Worm (Caenorhabditis elegans) whole organism, midembryonic: ENCODE data around the gene F29C12.6.

Source experiments
- T22C8.4 ChIP-seq: fragments of 200-800 bp; sonication (Bioruptor generic); IDR thresholded peaks from 2 replicates; pipeline ENCODE4 v1.3.6; 2022; ENCODE audit warnings: missing genetic modification characterization, missing compliant biosample characterization
- cog-1 ChIP-seq: sonication (generic microtip); optimal IDR thresholded peaks from 2 replicates; lab custom pipeline; 2016; ENCODE audit warnings: missing genetic modification characterization, missing compliant biosample characterization
- flt-1 ChIP-seq: fragments of 200-800 bp; sonication (Bioruptor generic); IDR thresholded peaks from 2 replicates; pipeline ENCODE4 v1.3.6; 2022; ENCODE audit warnings: missing genetic modification characterization, missing compliant biosample characterization
- klf-2 ChIP-seq: fragments of 200-800 bp; sonication (Bioruptor generic); conservative IDR thresholded peaks from 2 replicates; pipeline ENCODE4 v1.3.6; 2022; ENCODE audit warnings: missing genetic modification reagents, missing genetic modification characterization, missing compliant biosample characterization
- med-1 ChIP-seq: sonication (generic microtip); optimal IDR thresholded peaks from 2 replicates; lab custom pipeline; 2017; ENCODE audit warnings: missing genetic modification characterization, mild to moderate bottlenecking, missing compliant biosample characterization, antibody characterized with exemption, missing genetic modification reagents; ENCODE audit not compliant: insufficient read depth
- ref-1 ChIP-seq: fragments of 200-800 bp; sonication (Bioruptor generic); conservative IDR thresholded peaks from 2 replicates; pipeline ENCODE4 v1.3.6; 2022; ENCODE audit warnings: missing genetic modification reagents, missing genetic modification characterization, missing compliant biosample characterization
- tab-1 ChIP-seq: fragments of 200-800 bp; sonication (Bioruptor generic); IDR thresholded peaks from 2 replicates; pipeline ENCODE4 v1.3.6; 2022; ENCODE audit warnings: missing genetic modification characterization, missing compliant biosample characterization
- ztf-23 ChIP-seq: fragments of 200-800 bp; sonication (Bioruptor generic); IDR thresholded peaks from 2 replicates; pipeline ENCODE4 v1.3.6; 2022; ENCODE audit warnings: missing genetic modification reagents, missing genetic modification characterization, missing compliant biosample characterization
- ztf-29 ChIP-seq: fragments of 200-800 bp; sonication (Bioruptor generic); IDR thresholded peaks from 2 replicates; pipeline ENCODE4 v1.3.6; 2022; ENCODE audit warnings: missing genetic modification reagents, missing genetic modification characterization, missing compliant biosample characterization

F29C12.6 gene

DNA sequence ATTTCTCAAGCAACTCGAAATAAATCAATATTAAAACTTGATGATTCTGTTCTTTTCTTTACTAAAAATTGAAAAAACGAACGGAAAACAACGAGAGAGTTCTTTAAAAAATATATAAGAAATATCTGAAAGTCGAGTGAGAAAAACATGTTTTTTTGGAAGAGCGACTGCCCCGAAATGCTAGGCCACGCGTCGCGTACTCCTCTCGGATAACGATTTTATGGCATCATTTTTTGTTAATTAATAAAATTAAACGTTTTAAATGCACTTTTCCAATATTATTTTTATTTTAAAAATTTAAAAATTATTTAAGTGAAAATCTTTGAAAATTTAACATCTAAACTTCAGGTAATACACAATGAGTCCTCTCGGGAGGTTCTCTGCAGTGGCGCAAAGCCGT is 12.6 kb upstream of the F29C12.6 start, which contains the start of gene gfm-1:
TSS of gene gfm-1 (plus strand) at position 349 of the 400 bp plus-strand sequence.
- TF ChIP-seq cog-1 (tag; lab: Kevin White, UChicago) = peak; percentile 53
- peak; percentile 67 for TF ChIP-seq flt-1 (GFP tag; lab: Robert Waterston, UW)
- TF ChIP-seq ztf-29 (GFP tag; lab: Robert Waterston, UW) = no peak
- no peak for TF ChIP-seq med-1
- no peak for TF ChIP-seq klf-2 (GFP tag; lab: Robert Waterston, UW)
- no peak for TF ChIP-seq T22C8.4 (GFP tag; lab: Robert Waterston, UW)
- no peak for TF ChIP-seq ref-1 (GFP tag; lab: Robert Waterston, UW)
- TF ChIP-seq ztf-23 = peak; percentile 71
- no peak for TF ChIP-seq tab-1 (GFP tag; lab: Robert Waterston, UW)

DNA sequence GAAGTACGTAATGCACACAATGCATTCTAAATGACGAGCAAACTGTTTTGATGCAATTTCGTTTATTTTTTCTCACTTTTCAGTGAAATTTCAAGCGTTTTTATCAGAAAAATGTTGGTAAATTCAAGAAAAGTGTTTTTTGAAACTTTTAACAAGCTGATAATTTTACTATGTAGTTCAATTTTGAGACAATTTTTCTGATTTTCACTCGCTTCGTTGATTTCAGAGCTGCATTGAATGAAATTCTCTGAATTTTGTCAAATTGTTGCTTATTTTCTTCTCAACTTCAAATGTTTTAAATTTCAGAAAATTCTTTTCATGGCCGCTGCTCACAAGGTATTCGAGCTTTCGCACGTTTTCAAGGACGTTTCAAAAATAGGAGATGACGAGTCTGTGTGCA is 7.0 kb upstream of the F29C12.6 start, which contains the start of gene bath-45:
TSS of gene bath-45 (plus strand) at position 301 of the 400 bp plus-strand sequence.
- TF ChIP-seq ref-1 (GFP tag; lab: Robert Waterston, UW) (no peak), ztf-23 (no peak), klf-2 (GFP tag; lab: Robert Waterston, UW) (no peak), tab-1 (GFP tag; lab: Robert Waterston, UW) (no peak), med-1 (no peak), cog-1 (tag; lab: Kevin White, UChicago) (no peak), ztf-29 (GFP tag; lab: Robert Waterston, UW) (no peak), flt-1 (GFP tag; lab: Robert Waterston, UW) (no peak), T22C8.4 (GFP tag; lab: Robert Waterston, UW) (no peak)

DNA sequence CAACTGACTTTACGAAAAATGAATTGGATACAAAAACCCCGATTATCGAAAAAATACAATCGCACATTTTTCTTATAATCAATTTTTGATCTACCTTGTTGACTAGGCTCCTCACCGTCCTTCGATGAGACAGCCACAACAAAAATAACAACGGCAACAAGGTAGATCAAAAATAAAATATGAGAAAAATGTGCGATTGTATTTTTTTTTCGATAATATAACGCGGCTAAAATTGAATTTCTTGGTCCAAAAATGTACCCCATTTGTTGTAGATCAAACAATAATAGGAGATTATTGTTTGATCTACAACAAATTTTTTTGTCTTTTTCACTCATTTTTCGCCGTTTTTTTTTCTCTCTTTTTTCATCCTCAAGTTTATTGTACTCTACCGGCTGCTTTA is 874 bp downstream of the F29C12.6 start:
- no peak for TF ChIP-seq T22C8.4 (GFP tag; lab: Robert Waterston, UW)
- no peak for TF ChIP-seq klf-2 (GFP tag; lab: Robert Waterston, UW)
- TF ChIP-seq ref-1 (GFP tag; lab: Robert Waterston, UW) = no peak
- TF ChIP-seq cog-1 (tag; lab: Kevin White, UChicago) = no peak
- TF ChIP-seq tab-1 (GFP tag; lab: Robert Waterston, UW) = no peak
- TF ChIP-seq flt-1 (GFP tag; lab: Robert Waterston, UW) = no peak
- no peak for TF ChIP-seq med-1
- no peak for TF ChIP-seq ztf-29 (GFP tag; lab: Robert Waterston, UW)
- no peak for TF ChIP-seq ztf-23

DNA sequence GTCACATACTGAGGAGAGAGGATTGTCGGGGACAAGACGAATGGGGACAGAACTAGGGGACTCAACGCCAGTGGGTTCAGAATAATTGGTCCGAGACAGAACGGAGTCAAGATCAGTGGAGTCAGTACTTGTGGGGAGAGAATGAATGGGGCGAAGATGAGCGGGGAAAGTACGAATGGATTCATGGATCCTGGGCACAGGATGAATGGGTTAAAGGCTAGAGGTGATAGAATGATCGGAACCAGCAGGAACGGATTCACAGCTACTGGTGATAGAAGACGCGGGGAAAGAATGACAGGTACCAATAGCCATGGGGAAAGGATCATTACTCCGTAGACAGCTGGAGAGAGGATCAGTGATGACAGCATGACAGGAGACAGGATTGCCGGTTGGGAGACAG is 9.9 kb downstream of the F29C12.6 start:
- TF ChIP-seq ztf-29 (GFP tag; lab: Robert Waterston, UW) = no peak
- no peak for TF ChIP-seq ref-1 (GFP tag; lab: Robert Waterston, UW)
- TF ChIP-seq klf-2 (GFP tag; lab: Robert Waterston, UW) = no peak
- no peak for TF ChIP-seq med-1
- TF ChIP-seq flt-1 (GFP tag; lab: Robert Waterston, UW) = no peak
- TF ChIP-seq cog-1 (tag; lab: Kevin White, UChicago) = no peak
- no peak for TF ChIP-seq tab-1 (GFP tag; lab: Robert Waterston, UW)
- TF ChIP-seq T22C8.4 (GFP tag; lab: Robert Waterston, UW) = no peak
- no peak for TF ChIP-seq ztf-23

DNA sequence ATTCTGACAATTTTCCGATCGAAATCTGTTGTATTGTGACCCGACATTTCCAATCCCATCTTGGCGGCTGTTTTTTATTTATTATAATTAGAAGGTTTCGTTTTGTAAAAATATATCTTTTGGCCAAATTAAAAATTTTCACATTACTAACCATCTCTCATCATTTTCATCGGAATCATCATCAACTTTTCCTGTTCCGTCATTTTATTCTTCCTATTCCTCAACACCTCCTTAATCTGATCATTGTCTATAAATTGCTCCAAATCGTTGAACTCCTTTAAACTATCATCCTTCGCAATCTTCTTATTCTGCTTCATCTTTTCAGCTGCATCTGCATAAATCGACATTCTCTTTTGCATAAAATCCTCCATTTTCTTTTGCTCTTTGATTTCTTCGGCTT is 12.7 kb downstream of the F29C12.6 start:
- TF ChIP-seq tab-1 (GFP tag; lab: Robert Waterston, UW) (no peak), ztf-29 (GFP tag; lab: Robert Waterston, UW) (no peak), cog-1 (tag; lab: Kevin White, UChicago) (no peak), med-1 (no peak), T22C8.4 (GFP tag; lab: Robert Waterston, UW) (no peak), ztf-23 (no peak), ref-1 (GFP tag; lab: Robert Waterston, UW) (no peak), klf-2 (GFP tag; lab: Robert Waterston, UW) (no peak), flt-1 (GFP tag; lab: Robert Waterston, UW) (no peak)

DNA sequence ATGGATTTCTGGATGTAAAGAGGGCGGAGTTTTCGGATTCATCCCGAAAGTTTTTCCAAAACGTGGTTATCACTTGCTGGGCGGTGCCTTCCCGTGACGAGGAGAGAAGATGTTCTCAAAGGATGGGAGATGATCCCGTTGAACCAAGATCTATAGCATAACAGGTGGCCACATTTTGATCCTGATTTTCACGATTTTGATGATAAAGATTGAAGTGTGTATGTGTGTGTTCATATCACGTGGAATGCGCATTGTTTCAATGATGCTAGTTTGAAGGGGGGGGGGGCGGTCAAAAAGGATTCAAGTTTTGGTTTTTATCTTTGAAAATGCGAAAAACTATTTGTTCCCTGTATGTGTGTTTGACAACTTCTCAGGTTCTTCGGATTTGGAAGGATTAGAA is 15.5 kb downstream of the F29C12.6 start, which contains the start of gene mltn-1:
TSS of gene mltn-1 (minus strand) at position 22 of the 400 bp plus-strand sequence.
- TF ChIP-seq ztf-29 (GFP tag; lab: Robert Waterston, UW) (no peak), ztf-23 (no peak), klf-2 (GFP tag; lab: Robert Waterston, UW) (no peak), tab-1 (GFP tag; lab: Robert Waterston, UW) (no peak), med-1 (no peak), ref-1 (GFP tag; lab: Robert Waterston, UW) (no peak), T22C8.4 (GFP tag; lab: Robert Waterston, UW) (no peak), cog-1 (tag; lab: Kevin White, UChicago) (no peak), flt-1 (GFP tag; lab: Robert Waterston, UW) (no peak)

DNA sequence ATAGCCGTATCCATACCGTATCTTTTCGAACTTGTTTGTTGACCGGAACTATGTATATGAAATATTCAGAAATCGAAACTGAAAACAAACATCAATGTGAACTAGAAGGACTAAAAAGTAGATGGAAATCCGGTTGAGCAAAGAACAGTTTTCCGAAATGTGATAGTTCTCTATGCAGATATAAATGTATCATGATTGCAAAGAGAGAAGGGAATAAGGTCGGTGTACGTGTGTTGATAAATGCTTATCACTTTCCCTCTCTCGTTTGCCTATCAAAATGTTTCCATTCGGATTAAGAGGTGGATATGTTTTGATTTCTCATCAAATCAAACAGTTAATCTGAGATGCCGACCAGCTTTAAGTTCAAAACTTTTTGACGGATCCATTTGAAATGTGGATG is 18.5 kb downstream of the F29C12.6 start:
- TF ChIP-seq ztf-23 = no peak
- no peak for TF ChIP-seq klf-2 (GFP tag; lab: Robert Waterston, UW)

DNA sequence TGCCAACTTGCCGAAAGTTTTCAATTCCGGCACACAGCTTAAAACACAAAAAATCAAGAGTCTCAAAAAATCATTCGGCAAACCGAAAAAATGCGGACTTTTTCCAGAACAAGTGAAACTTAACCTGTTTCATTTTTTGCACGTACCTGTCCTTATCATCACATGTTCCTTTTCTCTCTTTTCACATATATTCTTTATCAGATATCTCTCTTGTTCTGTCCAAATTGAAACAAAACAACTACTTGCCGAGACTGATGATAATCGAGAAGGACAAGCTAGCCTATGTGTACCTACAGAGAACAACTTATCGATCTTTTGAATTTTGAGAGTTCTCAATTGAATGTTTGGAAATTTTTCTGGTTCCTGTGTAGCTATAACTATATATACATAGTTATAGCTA is 20.3 kb downstream of the F29C12.6 start:
- TF ChIP-seq tab-1 (GFP tag; lab: Robert Waterston, UW) (no peak), T22C8.4 (GFP tag; lab: Robert Waterston, UW) (no peak), flt-1 (GFP tag; lab: Robert Waterston, UW) (no peak), klf-2 (GFP tag; lab: Robert Waterston, UW) (no peak), med-1 (no peak), ztf-29 (GFP tag; lab: Robert Waterston, UW) (no peak)

DNA sequence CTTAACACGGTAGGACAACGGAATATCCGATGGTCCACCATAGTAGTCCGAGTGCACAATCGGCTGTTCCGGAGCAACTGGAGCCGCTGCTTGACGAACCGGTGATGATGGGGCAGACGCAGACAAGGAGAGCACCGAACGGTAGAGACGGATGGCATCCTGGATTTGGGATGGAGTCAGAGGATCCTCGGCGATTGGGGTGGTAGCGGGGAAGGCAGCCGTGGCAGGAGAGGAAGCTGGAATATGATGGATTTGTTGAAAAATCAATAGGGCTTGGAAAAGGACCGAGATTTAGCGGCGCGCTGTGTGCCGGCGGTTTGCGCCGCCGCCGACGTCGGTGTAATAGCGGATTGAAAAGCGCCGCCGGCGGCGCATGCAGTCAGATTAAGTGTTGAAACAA is 22.7 kb downstream of the F29C12.6 start:
- no peak for TF ChIP-seq ztf-23
- TF ChIP-seq cog-1 (tag; lab: Kevin White, UChicago) = no peak
- no peak for TF ChIP-seq T22C8.4 (GFP tag; lab: Robert Waterston, UW)
- TF ChIP-seq klf-2 (GFP tag; lab: Robert Waterston, UW) = no peak
- TF ChIP-seq med-1 = no peak
- TF ChIP-seq ztf-29 (GFP tag; lab: Robert Waterston, UW) = no peak
- no peak for TF ChIP-seq flt-1 (GFP tag; lab: Robert Waterston, UW)
- TF ChIP-seq tab-1 (GFP tag; lab: Robert Waterston, UW) = no peak
- no peak for TF ChIP-seq ref-1 (GFP tag; lab: Robert Waterston, UW)

DNA sequence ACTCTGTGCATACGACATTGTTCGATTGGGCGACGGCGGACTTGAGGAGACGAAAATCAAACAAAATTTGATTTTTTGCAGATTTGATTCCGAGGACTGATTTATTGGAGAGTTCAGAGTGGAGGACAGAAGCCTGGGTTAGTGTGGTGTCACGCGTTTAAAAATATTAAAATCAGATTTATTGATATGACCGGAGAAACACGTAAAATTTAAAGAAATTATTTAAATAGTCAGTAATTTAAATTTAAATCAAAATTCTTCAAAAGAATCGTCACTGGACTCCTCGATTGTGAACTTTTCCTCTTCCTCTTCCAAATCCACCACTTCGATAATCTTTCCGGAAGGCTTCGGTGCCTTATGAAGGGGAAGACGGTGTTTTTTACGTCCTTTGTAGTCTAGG is 23.6 kb downstream of the F29C12.6 start, which contains the start of gene spe-18:
TSS of gene spe-18 (minus strand) at position 101 of the 400 bp plus-strand sequence.
- TF ChIP-seq med-1 (no peak), ztf-29 (GFP tag; lab: Robert Waterston, UW) (no peak), tab-1 (GFP tag; lab: Robert Waterston, UW) (no peak), ref-1 (GFP tag; lab: Robert Waterston, UW) (no peak), flt-1 (GFP tag; lab: Robert Waterston, UW) (no peak), T22C8.4 (GFP tag; lab: Robert Waterston, UW) (no peak), klf-2 (GFP tag; lab: Robert Waterston, UW) (no peak), ztf-23 (no peak), cog-1 (tag; lab: Kevin White, UChicago) (no peak)
